Fruit fly (Drosophila melanogaster) whole organism, prepupa: ENCODE data around the gene ea.

Experiments
- Blimp-1 ChIP-seq: fragments of 200-800 bp; sonication (Bioruptor generic); optimal IDR thresholded peaks from 3 replicates; lab custom pipeline; 2017; ENCODE audit warnings: missing biosample characterization, missing genetic modification characterization, mild to moderate bottlenecking, moderate library complexity, missing genetic modification reagents
- CG10631 ChIP-seq: fragments of 200-800 bp; sonication (Bioruptor generic); optimal IDR thresholded peaks from 2 replicates; lab custom pipeline; 2016; ENCODE audit warnings: missing biosample characterization, missing genetic modification characterization
- CG3919 ChIP-seq: fragments of 200-800 bp; sonication (Bioruptor generic); optimal IDR thresholded peaks from 3 replicates; lab custom pipeline; 2016; ENCODE audit warnings: missing biosample characterization, missing genetic modification characterization
- CG4318 ChIP-seq: fragments of 200-800 bp; sonication (Bioruptor generic); optimal IDR thresholded peaks from 3 replicates; lab custom pipeline; 2017; ENCODE audit warnings: missing biosample characterization, mild to moderate bottlenecking, missing genetic modification characterization
- CG6163 ChIP-seq: fragments of 200-800 bp; sonication (Bioruptor generic); IDR thresholded peaks from 3 replicates; pipeline ENCODE4 v1.3.6; 2022; ENCODE audit warnings: missing biosample characterization, missing genetic modification characterization
- CG6276 ChIP-seq: fragments of 200-800 bp; sonication (Bioruptor generic); optimal IDR thresholded peaks from 2 replicates; lab custom pipeline; 2017; ENCODE audit warnings: missing biosample characterization, mild to moderate bottlenecking, missing genetic modification characterization
- CG8119 ChIP-seq: fragments of 200-800 bp; sonication (Bioruptor generic); IDR thresholded peaks from 3 replicates; pipeline ENCODE4 v1.3.6; 2022; ENCODE audit warnings: missing biosample characterization, missing genetic modification characterization
- Sox102F ChIP-seq: fragments of 200-800 bp; sonication (Bioruptor generic); optimal IDR thresholded peaks from 2 replicates; lab custom pipeline; 2016; ENCODE audit warnings: missing biosample characterization, mild to moderate bottlenecking, missing genetic modification characterization
- topi ChIP-seq: fragments of 200-800 bp; sonication (Bioruptor generic); optimal IDR thresholded peaks from 3 replicates; lab custom pipeline; 2016; ENCODE audit warnings: missing biosample characterization, missing genetic modification characterization

dm6 chr3R:15282326-15282725 is 46.2 kb upstream of the ea start:
- TF ChIP-seq CG8119 (GFP tag; lab: Robert Waterston, UW), result no peak
- TF ChIP-seq Sox102F (GFP tag; lab: Kevin White, UChicago), result no peak
- TF ChIP-seq CG6276 (GFP tag; lab: Kevin White, UChicago), result no peak
- TF ChIP-seq CG4318 (GFP tag; lab: Kevin White, UChicago), result no peak
- no peak for TF ChIP-seq topi (GFP tag; lab: Kevin White, UChicago)
- TF ChIP-seq CG10631 (GFP tag; lab: Kevin White, UChicago), result no peak
- no peak for TF ChIP-seq CG3919 (GFP tag; lab: Kevin White, UChicago)
- no peak for TF ChIP-seq Blimp-1 (GFP tag; lab: Kevin White, UChicago)
- TF ChIP-seq CG6163, result no peak
